Worm (Caenorhabditis elegans): Measurements from ENCODE around the gene ZK616.65.

The ZK616.65 gene

DNA sequence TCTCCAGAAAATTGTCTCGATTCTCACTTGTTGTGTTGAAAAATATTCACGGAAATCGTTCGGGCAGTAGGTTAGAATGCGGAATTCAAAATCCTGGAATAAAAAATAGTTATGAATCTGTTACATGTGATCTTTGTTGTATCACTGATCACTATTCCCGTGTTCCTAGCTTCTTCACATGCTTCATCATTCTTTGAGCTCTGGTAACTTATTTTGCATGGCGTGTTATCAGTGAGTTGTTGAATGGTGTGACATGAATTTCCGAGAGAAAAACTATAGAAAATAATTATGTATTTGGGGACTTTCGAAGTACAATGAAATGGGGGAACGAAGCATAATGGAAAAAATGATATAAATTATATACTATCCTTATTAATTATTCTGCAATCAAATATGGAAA lies 17.5 kb downstream of the ZK616.65 start:
- peak; percentile 19 for TF ChIP-seq fos-1 (tag; optimal IDR thresholded peaks at IDR 0.05)
- TF ChIP-seq ztf-4 (tag; optimal IDR thresholded peaks at IDR 0.05): no peak
- no peak for TF ChIP-seq ztf-1 (GFP tag; conservative IDR thresholded peaks at IDR 0.05)
- TF ChIP-seq dmd-4 (tag; optimal IDR thresholded peaks at IDR 0.05): no peak
- no peak for TF ChIP-seq C34F6.9 (tag; optimal IDR thresholded peaks at IDR 0.05)
- TF ChIP-seq gmeb-1 (tag; optimal IDR thresholded peaks at IDR 0.05): peak; percentile 40
- TF ChIP-seq sma-9 (GFP tag; optimal IDR thresholded peaks at IDR 0.05): peak; percentile 16
- TF ChIP-seq sma-9 (tag; optimal IDR thresholded peaks at IDR 0.05): no peak
- TF ChIP-seq snpc-4 (tag; optimal IDR thresholded peaks at IDR 0.05): no peak

DNA sequence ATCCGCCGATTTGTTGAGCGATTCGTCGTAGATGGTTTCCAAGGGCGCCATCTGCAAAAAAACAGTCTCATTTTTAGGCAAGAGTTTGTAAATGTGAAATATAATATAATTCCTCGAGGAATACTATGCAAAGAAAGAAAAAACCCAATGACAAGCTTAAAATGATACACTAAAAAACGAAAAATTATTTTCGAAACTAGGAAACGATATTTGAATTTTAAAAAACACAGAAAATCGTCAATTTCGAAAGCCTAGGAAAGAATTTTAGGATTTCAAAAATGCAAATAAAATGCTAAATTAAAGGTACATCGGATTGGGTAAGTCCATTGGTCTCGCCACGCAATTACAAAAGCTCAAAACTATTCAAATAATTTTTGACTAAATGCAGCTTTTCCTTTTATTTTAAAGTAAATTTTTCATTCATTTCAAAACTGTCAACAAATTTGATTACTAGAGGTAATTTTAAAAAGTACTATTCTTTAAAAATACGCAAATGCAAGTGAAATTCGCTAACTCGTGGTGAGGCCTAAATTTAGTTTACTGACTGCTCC lies 19.4 kb downstream of the ZK616.65 start, which contains the start of the genes htp-1 and ZK616.5:
htp-1 (minus strand) TSS at position 51 of the 551 bp plus-strand sequence.
ZK616.5 (plus strand) TSS at position 423 of the 551 bp plus-strand sequence.
- TF ChIP-seq egl-27 (tag; optimal IDR thresholded peaks at IDR 0.05) (no peak), lin-39 (tag; optimal IDR thresholded peaks at IDR 0.05) (no peak), alr-1 (tag; optimal IDR thresholded peaks at IDR 0.05) (no peak), nhr-77 (tag; optimal IDR thresholded peaks at IDR 0.05) (no peak), lin-11 (tag; optimal IDR thresholded peaks at IDR 0.05) (no peak), ZK546.5 (tag; optimal IDR thresholded peaks at IDR 0.05) (no peak)

DNA sequence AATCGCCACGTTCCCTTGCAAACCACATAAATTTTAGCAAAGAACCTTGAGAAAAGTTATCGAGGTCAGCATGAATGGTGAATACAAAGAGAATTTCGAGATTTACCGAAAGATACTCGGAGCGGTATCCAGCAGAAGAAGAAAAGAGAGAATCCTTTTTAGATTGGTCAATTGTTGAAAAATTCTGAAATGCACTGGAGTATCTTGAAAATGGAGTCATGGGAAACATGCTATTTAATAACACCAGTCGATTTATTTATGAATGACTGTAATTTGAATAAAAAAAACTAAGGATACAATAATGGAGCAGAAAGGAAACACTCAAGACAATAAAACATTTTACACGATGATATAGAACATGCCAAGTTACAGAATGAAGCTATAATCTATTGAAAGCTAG lies 21.1 kb downstream of the ZK616.65 start:
- peak; percentile 13 for TF ChIP-seq nhr-25 (tag; optimal IDR thresholded peaks at IDR 0.05)
- TF ChIP-seq mab-5 (tag; optimal IDR thresholded peaks at IDR 0.05): no peak
- TF ChIP-seq lin-13 (GFP tag; optimal IDR thresholded peaks at IDR 0.05): no peak
- no peak for TF ChIP-seq ama-1 (optimal IDR thresholded peaks at IDR 0.05)
- no peak for TF ChIP-seq sem-4 (tag; optimal IDR thresholded peaks at IDR 0.05)
- no peak for TF ChIP-seq dmd-4 (tag; optimal IDR thresholded peaks at IDR 0.05)
- no peak for TF ChIP-seq lin-39 (tag; optimal IDR thresholded peaks at IDR 0.05)

DNA sequence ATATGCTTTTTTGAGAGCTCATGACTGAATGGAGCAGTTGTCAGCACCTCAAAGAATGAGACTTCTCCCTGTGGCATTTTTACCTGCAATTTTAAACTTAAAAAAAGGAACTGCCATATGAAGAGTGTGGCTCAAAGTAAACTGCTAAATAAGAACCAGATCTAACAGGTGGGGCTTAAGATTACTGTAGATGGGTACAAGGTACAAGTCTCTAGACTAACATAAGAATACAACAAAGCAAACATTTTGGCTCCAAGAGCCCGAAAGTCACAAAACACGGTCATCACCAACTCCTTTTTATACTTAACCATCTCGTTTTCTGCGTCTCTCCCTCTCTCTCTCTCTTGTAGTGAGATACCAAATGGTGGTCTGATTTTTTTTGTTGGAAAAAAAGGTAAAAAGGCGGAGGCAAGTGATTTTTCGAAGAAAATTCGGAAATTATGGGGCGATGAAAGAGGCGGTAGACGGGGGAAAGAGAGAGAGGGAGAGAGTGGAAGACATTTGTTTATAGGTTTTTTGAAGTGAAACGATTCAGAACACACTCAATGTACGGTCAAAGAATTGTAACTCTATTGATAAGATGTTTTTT lies 22.4 kb downstream of the ZK616.65 start, which contains the start of gene elo-6:
elo-6 (minus strand) TSS at position 83 of the 589 bp plus-strand sequence.
- TF ChIP-seq nhr-129 (tag; optimal IDR thresholded peaks at IDR 0.05) (peak; percentile 54), ama-1 (optimal IDR thresholded peaks at IDR 0.05) (peak; percentile 35), fos-1 (tag; optimal IDR thresholded peaks at IDR 0.05) (peak; percentile 57), ztf-1 (GFP tag; conservative IDR thresholded peaks at IDR 0.05) (no peak), crh-2 (tag; optimal IDR thresholded peaks at IDR 0.05) (peak; percentile 29), lin-13 (GFP tag; optimal IDR thresholded peaks at IDR 0.05) (peak; percentile 1), unc-39 (tag; optimal IDR thresholded peaks at IDR 0.05) (no peak), sem-4 (tag; optimal IDR thresholded peaks at IDR 0.05) (no peak), peb-1 (tag; optimal IDR thresholded peaks at IDR 0.05) (no peak), nhr-12 (tag; optimal IDR thresholded peaks at IDR 0.05) (no peak), F13H6.1 (tag; optimal IDR thresholded peaks at IDR 0.05) (peak; percentile 31), lsy-2 (tag; optimal IDR thresholded peaks at IDR 0.05) (no peak), ZK546.5 (tag; optimal IDR thresholded peaks at IDR 0.05) (no peak), sma-3 (GFP tag; optimal IDR thresholded peaks at IDR 0.05) (peak; percentile 7)

DNA sequence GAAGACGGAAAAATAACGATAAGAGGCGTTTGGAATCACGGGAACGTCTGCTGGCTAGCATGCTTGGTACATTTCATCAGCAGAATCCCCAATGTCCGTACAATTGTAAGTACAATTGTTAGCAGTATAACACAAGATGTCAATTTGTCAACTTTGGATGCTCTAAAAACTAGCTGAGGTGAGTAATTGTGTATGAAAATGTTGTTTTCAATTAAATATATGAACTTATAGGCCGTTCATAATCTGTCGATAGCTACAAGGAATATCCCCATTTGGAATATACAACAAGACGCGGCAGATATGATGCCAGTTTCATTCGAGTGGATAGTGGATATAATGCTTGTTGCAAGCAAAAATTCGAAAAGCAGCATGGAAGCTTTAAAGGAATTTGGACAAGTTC lies 26.0 kb downstream of the ZK616.65 start, which contains the start of gene F41H10.12:
F41H10.12 (plus strand) TSS at position 301 of the 400 bp plus-strand sequence.
- TF ChIP-seq nhr-11 (tag; optimal IDR thresholded peaks at IDR 0.05): no peak
- no peak for TF ChIP-seq lin-13 (GFP tag; optimal IDR thresholded peaks at IDR 0.05)
- no peak for TF ChIP-seq F13H6.1 (tag; optimal IDR thresholded peaks at IDR 0.05)
- no peak for TF ChIP-seq R02D3.7 (tag; optimal IDR thresholded peaks at IDR 0.05)
- TF ChIP-seq peb-1 (tag; optimal IDR thresholded peaks at IDR 0.05): no peak
- TF ChIP-seq lin-39 (tag; optimal IDR thresholded peaks at IDR 0.05): no peak
- TF ChIP-seq elt-1 (tag; optimal IDR thresholded peaks at IDR 0.05): no peak

DNA sequence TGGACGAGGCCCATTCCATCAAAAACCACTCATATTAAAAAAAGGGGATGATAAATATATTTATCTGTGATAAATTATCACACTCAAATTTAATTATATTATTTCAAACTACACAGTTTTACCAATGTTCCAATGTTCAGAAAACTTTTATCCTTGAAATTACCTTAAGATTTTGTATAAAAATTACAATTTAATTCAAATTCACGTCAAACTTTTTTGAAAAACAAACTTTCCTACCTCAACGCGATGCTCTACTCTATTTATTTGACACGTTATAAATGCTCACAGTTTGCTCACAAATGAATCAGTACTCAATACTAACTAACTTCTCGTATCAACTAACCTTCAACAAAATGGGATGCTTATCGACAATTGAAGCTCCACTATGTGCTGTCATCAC lies 28.4 kb downstream of the ZK616.65 start, which contains the start of gene F41H10.1:
F41H10.1 (plus strand) TSS at position 301 of the 400 bp plus-strand sequence.
- no peak for TF ChIP-seq mab-5 (tag; optimal IDR thresholded peaks at IDR 0.05)
- TF ChIP-seq F13H6.1 (tag; optimal IDR thresholded peaks at IDR 0.05): no peak
- no peak for TF ChIP-seq blmp-1 (tag; optimal IDR thresholded peaks at IDR 0.05; ENCODE audit: insufficient read depth)
- no peak for TF ChIP-seq sma-3 (GFP tag; optimal IDR thresholded peaks at IDR 0.05)
- TF ChIP-seq nhr-23 (tag; optimal IDR thresholded peaks at IDR 0.05): no peak
- no peak for TF ChIP-seq crh-2 (tag; optimal IDR thresholded peaks at IDR 0.05)
- TF ChIP-seq mbf-1 (tag; optimal IDR thresholded peaks at IDR 0.05): no peak
